Fruit fly (Drosophila melanogaster) whole organism, embryonic: ENCODE data around the gene Sry-alpha.

Source experiments
- BtbVII ChIP-seq: fragments of 200-800 bp; sonication (Bioruptor generic); optimal IDR thresholded peaks from 3 replicates; lab custom pipeline; 2017; ENCODE audit warnings: missing biosample characterization, mild to moderate bottlenecking, missing genetic modification characterization
- CG10209 ChIP-seq: fragments of 200-800 bp; sonication (Bioruptor generic); optimal IDR thresholded peaks from 3 replicates; lab custom pipeline; 2017; ENCODE audit warnings: missing biosample characterization, mild to moderate bottlenecking, missing genetic modification characterization, missing genetic modification reagents
- CG10565 ChIP-seq: fragments of 200-800 bp; sonication (Bioruptor generic); optimal IDR thresholded peaks from 3 replicates; lab custom pipeline; 2016; ENCODE audit warnings: missing biosample characterization, mild to moderate bottlenecking, missing genetic modification characterization
- CG12942 ChIP-seq: fragments of 200-800 bp; sonication (Bioruptor generic); optimal IDR thresholded peaks from 3 replicates; lab custom pipeline; 2016; ENCODE audit warnings: missing biosample characterization, missing genetic modification characterization
- CG13287 ChIP-seq: fragments of 200-800 bp; sonication (Bioruptor generic); IDR thresholded peaks from 2 replicates; pipeline ENCODE4 v1.3.6; 2022; ENCODE audit warnings: missing biosample characterization, missing genetic modification characterization; ENCODE audit not compliant: partially characterized antibody
- CG17385 ChIP-seq: fragments of 200-800 bp; sonication (Bioruptor generic); optimal IDR thresholded peaks from 3 replicates; lab custom pipeline; 2018; ENCODE audit warnings: missing biosample characterization, mild to moderate bottlenecking, missing genetic modification characterization
- CG1832 ChIP-seq: fragments of 200-800 bp; sonication (Bioruptor generic); optimal IDR thresholded peaks from 2 replicates; lab custom pipeline; 2017; ENCODE audit warnings: missing biosample characterization, mild to moderate bottlenecking, missing genetic modification characterization, inconsistent platforms
- CG33213 ChIP-seq: fragments of 200-800 bp; sonication (Bioruptor generic); optimal IDR thresholded peaks from 3 replicates; lab custom pipeline; 2016; ENCODE audit warnings: missing biosample characterization, missing genetic modification characterization
- CG3847 ChIP-seq: fragments of 200-800 bp; sonication (Bioruptor generic); IDR thresholded peaks from 2 replicates; pipeline ENCODE4 v1.3.6; 2022; ENCODE audit warnings: missing biosample characterization, missing genetic modification characterization
- CG4854 ChIP-seq: fragments of 200-800 bp; sonication (Bioruptor generic); optimal IDR thresholded peaks from 2 replicates; lab custom pipeline; 2016; ENCODE audit warnings: missing biosample characterization, missing genetic modification characterization, inconsistent platforms
- CG6175 ChIP-seq: fragments of 200-800 bp; sonication (Bioruptor generic); IDR thresholded peaks from 3 replicates; pipeline ENCODE4 v1.3.6; 2022; ENCODE audit warnings: missing biosample characterization, missing genetic modification characterization
- CG6254 ChIP-seq: fragments of 200-800 bp; sonication (Bioruptor generic); optimal IDR thresholded peaks from 3 replicates; lab custom pipeline; 2017; ENCODE audit warnings: mild to moderate bottlenecking, missing biosample characterization, missing genetic modification reagents, missing genetic modification characterization
- CG7963 ChIP-seq: fragments of 200-800 bp; sonication (Bioruptor generic); IDR thresholded peaks from 3 replicates; pipeline ENCODE4 v1.3.6; 2022; ENCODE audit warnings: missing biosample characterization, missing genetic modification characterization; ENCODE audit not compliant: partially characterized antibody
- CG7987 ChIP-seq: fragments of 200-800 bp; sonication (Bioruptor generic); optimal IDR thresholded peaks from 2 replicates; lab custom pipeline; 2018; ENCODE audit warnings: missing biosample characterization, mild to moderate bottlenecking, missing genetic modification characterization, moderate library complexity
- CG8281 ChIP-seq: fragments of 200-800 bp; sonication (Bioruptor generic); optimal IDR thresholded peaks from 2 replicates; lab custom pipeline; 2018; ENCODE audit warnings: missing biosample characterization, mild to moderate bottlenecking, missing genetic modification characterization, moderate library complexity
- CG8478 ChIP-seq: fragments of >200 bp; optimal IDR thresholded peaks from 2 replicates; lab custom pipeline; 2018
- CG9932 ChIP-seq: fragments of 200-800 bp; sonication (Bioruptor generic); IDR thresholded peaks from 2 replicates; pipeline ENCODE4 v1.3.6; 2022; ENCODE audit warnings: missing biosample characterization, missing genetic modification characterization
- CrebB ChIP-seq: fragments of 200-800 bp; sonication (Bioruptor generic); optimal IDR thresholded peaks from 3 replicates; lab custom pipeline; 2018; ENCODE audit warnings: missing biosample characterization, mild to moderate bottlenecking, missing genetic modification characterization
- D19A ChIP-seq: fragments of 200-800 bp; optimal IDR thresholded peaks from 3 replicates; lab custom pipeline; 2019; ENCODE audit warnings: missing biosample characterization, mild to moderate bottlenecking, missing genetic modification characterization, moderate library complexity
- Drgx ChIP-seq: fragments of 200-800 bp; sonication (Bioruptor generic); IDR thresholded peaks from 2 replicates; pipeline ENCODE4 v1.3.6; 2022; ENCODE audit warnings: missing biosample characterization, missing genetic modification characterization
- ERR ChIP-seq: fragments of 200-800 bp; sonication (Bioruptor generic); optimal IDR thresholded peaks from 2 replicates; lab custom pipeline; 2016; ENCODE audit warnings: missing biosample characterization, missing genetic modification characterization
- Gsc ChIP-seq: fragments of 200-800 bp; sonication (Bioruptor generic); IDR thresholded peaks from 2 replicates; pipeline ENCODE4 v1.3.6; 2022; ENCODE audit warnings: missing biosample characterization, missing genetic modification characterization
- Hmr ChIP-seq: fragments of 200-800 bp; sonication (Bioruptor generic); optimal IDR thresholded peaks from 3 replicates; lab custom pipeline; 2017; ENCODE audit warnings: mild to moderate bottlenecking, missing biosample characterization, missing genetic modification reagents, missing genetic modification characterization
- Meics ChIP-seq: fragments of 200-800 bp; sonication (Bioruptor generic); optimal IDR thresholded peaks from 2 replicates; lab custom pipeline; 2017; ENCODE audit warnings: missing biosample characterization, mild to moderate bottlenecking, missing genetic modification characterization
- Myb ChIP-seq: fragments of 200-800 bp; sonication (Bioruptor generic); optimal IDR thresholded peaks from 2 replicates; lab custom pipeline; 2016; ENCODE audit warnings: missing biosample characterization, missing genetic modification characterization
- NK7.1 ChIP-seq: fragments of 200-800 bp; sonication (Bioruptor generic); optimal IDR thresholded peaks from 3 replicates; lab custom pipeline; 2016; ENCODE audit warnings: missing biosample characterization, missing genetic modification characterization
- Rfx ChIP-seq: fragments of 200-800 bp; sonication (Bioruptor generic); IDR thresholded peaks from 2 replicates; pipeline ENCODE4 v1.3.6; 2022; ENCODE audit warnings: missing biosample characterization, missing genetic modification characterization
- Sin3A ChIP-seq: fragments of >200 bp; optimal IDR thresholded peaks from 2 replicates; lab custom pipeline; 2018
- Sry-β ChIP-seq: fragments of 200-800 bp; sonication (Bioruptor generic); optimal IDR thresholded peaks from 2 replicates; lab custom pipeline; 2018; ENCODE audit warnings: missing biosample characterization, mild to moderate bottlenecking, missing genetic modification characterization, moderate library complexity
- ab ChIP-seq: fragments of 200-800 bp; sonication (Bioruptor generic); optimal IDR thresholded peaks from 2 replicates; lab custom pipeline; 2016; ENCODE audit warnings: missing biosample characterization, missing genetic modification characterization
- ap ChIP-seq: fragments of 200-800 bp; sonication (Bioruptor generic); IDR thresholded peaks from 2 replicates; pipeline ENCODE4 v1.3.6; 2022; ENCODE audit warnings: missing biosample characterization, missing genetic modification characterization
- ara ChIP-seq: fragments of 200-800 bp; sonication (Bioruptor generic); IDR thresholded peaks from 2 replicates; pipeline ENCODE4 v1.3.6; 2022; ENCODE audit warnings: missing biosample characterization, missing genetic modification characterization
- bbx ChIP-seq: fragments of 200-800 bp; sonication (Bioruptor generic); IDR thresholded peaks from 2 replicates; pipeline ENCODE4 v1.3.6; 2022; ENCODE audit warnings: missing biosample characterization, missing genetic modification characterization; ENCODE audit not compliant: partially characterized antibody
- crc ChIP-seq: fragments of 200-800 bp; sonication (Bioruptor generic); optimal IDR thresholded peaks from 2 replicates; lab custom pipeline; 2016; ENCODE audit warnings: missing biosample characterization, missing genetic modification characterization
- dpn ChIP-seq, 2 experiments: fragments of 200-800 bp; sonication (Bioruptor generic); optimal IDR thresholded peaks; 3 replicates each; lab custom pipeline; 2016; ENCODE audit warnings: missing biosample characterization in 2 of 2, missing genetic modification characterization in 2 of 2
- ftz-f1 ChIP-seq: fragments of 200-800 bp; sonication (Bioruptor generic); optimal IDR thresholded peaks from 2 replicates; lab custom pipeline; 2016; ENCODE audit warnings: missing biosample characterization, missing genetic modification characterization
- gcm2 ChIP-seq: fragments of 200-800 bp; sonication (Bioruptor generic); optimal IDR thresholded peaks from 2 replicates; lab custom pipeline; 2016; ENCODE audit warnings: missing biosample characterization, missing genetic modification characterization
- kah ChIP-seq: fragments of 200-800 bp; sonication (Bioruptor generic); optimal IDR thresholded peaks from 2 replicates; lab custom pipeline; 2018; ENCODE audit warnings: missing biosample characterization, mild to moderate bottlenecking, missing genetic modification characterization
- lmd ChIP-seq: fragments of 200-800 bp; sonication (Bioruptor generic); IDR thresholded peaks from 2 replicates; pipeline ENCODE4 v1.3.6; 2022; ENCODE audit warnings: missing biosample characterization, missing genetic modification characterization
- odd ChIP-seq: fragments of 200-800 bp; sonication (Bioruptor generic); optimal IDR thresholded peaks from 2 replicates; lab custom pipeline; 2017; ENCODE audit warnings: missing biosample characterization, mild to moderate bottlenecking, missing genetic modification characterization
- pum ChIP-seq: fragments of 200-800 bp; sonication (Bioruptor generic); optimal IDR thresholded peaks from 2 replicates; lab custom pipeline; 2016; ENCODE audit warnings: missing biosample characterization, missing genetic modification characterization
- ro ChIP-seq: fragments of 200-800 bp; sonication (Bioruptor generic); IDR thresholded peaks from 2 replicates; pipeline ENCODE4 v1.3.6; 2022; ENCODE audit warnings: missing biosample characterization, missing genetic modification characterization
- sd ChIP-seq: fragments of 200-800 bp; sonication (Bioruptor generic); optimal IDR thresholded peaks from 3 replicates; lab custom pipeline; 2018; ENCODE audit warnings: missing biosample characterization, mild to moderate bottlenecking, missing genetic modification characterization, moderate library complexity
- sens-2 ChIP-seq: fragments of 200-800 bp; sonication (Bioruptor generic); IDR thresholded peaks from 2 replicates; pipeline ENCODE4 v1.3.6; 2022; ENCODE audit warnings: missing biosample characterization, missing genetic modification characterization
- seq ChIP-seq: fragments of 200-800 bp; sonication (Bioruptor generic); IDR thresholded peaks from 2 replicates; pipeline ENCODE4 v1.3.6; 2022; ENCODE audit warnings: missing biosample characterization, missing genetic modification characterization
- slbo ChIP-seq: fragments of 200-800 bp; sonication (Bioruptor generic); IDR thresholded peaks from 2 replicates; pipeline ENCODE4 v1.3.6; 2022; ENCODE audit warnings: missing biosample characterization, missing genetic modification characterization
- slou ChIP-seq: fragments of 200-800 bp; sonication (Bioruptor generic); optimal IDR thresholded peaks from 3 replicates; lab custom pipeline; 2016; ENCODE audit warnings: missing biosample characterization, missing genetic modification characterization
- tap ChIP-seq: fragments of 200-800 bp; optimal IDR thresholded peaks from 3 replicates; lab custom pipeline; 2019; ENCODE audit warnings: missing biosample characterization, mild to moderate bottlenecking, missing genetic modification characterization, moderate library complexity
- trh ChIP-seq: fragments of 200-800 bp; sonication (Bioruptor generic); optimal IDR thresholded peaks from 2 replicates; lab custom pipeline; 2016; ENCODE audit warnings: missing biosample characterization, missing genetic modification characterization
- twi ChIP-seq: fragments of 200-800 bp; optimal IDR thresholded peaks from 2 replicates; lab custom pipeline; 2019; ENCODE audit warnings: missing biosample characterization, mild to moderate bottlenecking, missing genetic modification characterization, moderate library complexity
- vfl ChIP-seq: fragments of 200-800 bp; sonication (Bioruptor generic); optimal IDR thresholded peaks from 2 replicates; lab custom pipeline; 2016; ENCODE audit warnings: missing biosample characterization, missing genetic modification characterization

Sry-alpha gene

DNA sequence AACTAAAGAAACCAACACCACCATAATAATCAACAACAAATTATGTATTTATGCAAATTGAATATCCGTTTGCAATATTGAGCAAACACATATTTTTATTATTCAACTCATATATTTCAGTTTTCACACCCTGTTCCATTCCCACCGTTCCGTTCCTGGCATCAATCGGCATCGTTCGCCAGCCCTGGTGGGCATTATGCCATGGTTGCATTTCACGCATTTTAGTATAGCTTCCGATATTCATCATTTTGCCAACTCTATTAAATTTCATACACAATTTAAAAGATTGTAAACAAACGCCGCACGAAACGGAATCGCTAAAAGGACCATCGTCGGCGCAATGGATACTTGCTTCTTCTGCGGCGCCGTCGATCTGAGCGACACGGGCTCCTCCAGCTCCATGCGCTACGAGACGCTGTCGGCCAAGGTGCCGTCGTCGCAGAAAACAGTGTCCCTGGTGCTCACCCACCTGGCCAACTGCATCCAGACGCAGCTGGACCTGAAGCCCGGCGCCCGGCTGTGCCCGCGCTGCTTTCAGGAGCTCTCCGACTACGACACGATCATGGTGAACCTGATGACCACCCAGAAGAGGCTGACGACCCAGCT is 3.7 kb downstream of the Sry-alpha start, which contains the start of gene Sry-delta (continued):
- TF ChIP-seq slou (GFP tag; lab: Kevin White, UChicago) (peak; percentile 68), sens-2 (GFP tag; lab: Robert Waterston, UW) (peak; percentile 61; the same call in 1 of the 2 replicates), dpn (GFP tag; optimal IDR thresholded peaks at IDR 0.05; lab: Kevin White, UChicago) (peak; percentile 88 to 93), CG4854 (GFP tag; lab: Kevin White, UChicago) (peak; percentile 69), Rfx (GFP tag; lab: Robert Waterston, UW) (peak; percentile 92), trh (GFP tag; lab: Kevin White, UChicago) (peak; percentile 75), Drgx (GFP tag; lab: Robert Waterston, UW) (peak; percentile 55; the same call in 1 of the 2 replicates), ara (GFP tag; lab: Robert Waterston, UW) (peak; percentile 76), CG7987 (GFP tag; lab: Kevin White, UChicago) (peak; percentile 83), CG13287 (GFP tag; lab: Robert Waterston, UW) (peak; percentile 89), CG7963 (GFP tag; lab: Robert Waterston, UW) (no peak), ab (peak; percentile 45), CG6175 (peak; percentile 48; the same call in 1 of the 3 replicates), CG6254 (GFP tag; lab: Kevin White, UChicago) (peak; percentile 71), ftz-f1 (GFP tag; lab: Kevin White, UChicago) (peak; percentile 79), CrebB (tag; lab: Kevin White, UChicago) (peak; percentile 71), lmd (GFP tag; lab: Robert Waterston, UW) (peak; percentile 62; the same call in 1 of the 2 replicates), crc (GFP tag; lab: Kevin White, UChicago) (peak; percentile 64), CG1832 (GFP tag; lab: Kevin White, UChicago) (no peak), ap (GFP tag; lab: Robert Waterston, UW) (peak; percentile 46), ERR (GFP tag; lab: Kevin White, UChicago) (peak; percentile 86), Myb (GFP tag; lab: Kevin White, UChicago) (peak; percentile 70), Sry-β (GFP tag; lab: Kevin White, UChicago) (peak; percentile 83), bbx (GFP tag; lab: Robert Waterston, UW) (peak; percentile 77), CG17385 (GFP tag; lab: Kevin White, UChicago) (no peak), odd (GFP tag; lab: Kevin White, UChicago) (no peak), CG3847 (GFP tag; lab: Robert Waterston, UW) (peak; percentile 69), slbo (peak; percentile 94), CG8281 (tag; lab: Kevin White, UChicago) (no peak), tap (tag; lab: Kevin White, UChicago) (peak; percentile 51), sd (tag; lab: Kevin White, UChicago) (no peak), Hmr (GFP tag; lab: Kevin White, UChicago) (peak; percentile 85), Sin3A (lab: Kevin White, UChicago) (peak; percentile 71), BtbVII (GFP tag; lab: Kevin White, UChicago) (peak; percentile 19), gcm2 (peak; percentile 13), CG10565 (GFP tag; lab: Kevin White, UChicago) (no peak), D19A (tag; lab: Kevin White, UChicago) (no peak), CG33213 (GFP tag; lab: Kevin White, UChicago) (peak; percentile 90), CG8478 (lab: Kevin White, UChicago) (no peak), ro (GFP tag; lab: Robert Waterston, UW) (no peak), Gsc (GFP tag; lab: Robert Waterston, UW) (no peak), CG10209 (peak; percentile 69), CG9932 (GFP tag; lab: Robert Waterston, UW) (peak; percentile 96), NK7.1 (GFP tag; lab: Kevin White, UChicago) (peak; percentile 69), seq (GFP tag; lab: Robert Waterston, UW) (no peak; the same call in 1 of the 2 replicates), Meics (peak; percentile 76), kah (GFP tag; lab: Kevin White, UChicago) (peak; percentile 21), CG12942 (GFP tag; lab: Kevin White, UChicago) (peak; percentile 86), twi (tag; lab: Kevin White, UChicago) (peak; percentile 5), pum (peak; percentile 86), vfl (peak; percentile 92)
